Fruit fly (Drosophila melanogaster): ENCODE data around the gene Grip.

Grip gene

DNA sequence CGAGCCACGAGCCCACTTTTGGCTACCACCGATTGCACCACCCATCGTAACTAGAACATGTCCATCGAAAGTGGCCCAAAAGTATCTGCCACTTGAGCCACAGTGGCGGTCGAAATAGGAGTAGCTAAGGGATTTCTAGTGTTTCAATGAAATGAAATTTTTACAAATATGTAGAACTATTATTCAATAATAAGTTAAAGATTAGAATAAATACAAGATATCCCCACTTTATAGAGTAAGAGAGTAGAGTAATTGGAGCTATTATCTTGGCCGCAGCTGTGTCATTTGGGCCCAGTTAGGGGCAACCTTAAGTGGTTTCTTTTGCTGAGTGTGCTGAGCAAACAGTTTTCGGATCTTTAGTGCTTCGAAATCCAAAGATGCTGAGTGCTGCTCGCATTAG lies 23.3 kb downstream of the Grip start (continued):
- peak; percentile 9 for TF ChIP-seq gsb-n (tag; optimal IDR thresholded peaks at IDR 0.05)
- TF ChIP-seq CG11696 (GFP tag; IDR thresholded peaks at IDR 0.05): peak; percentile 72
- no peak for TF ChIP-seq gfzf (GFP tag; optimal IDR thresholded peaks at IDR 0.05)
- TF ChIP-seq CG6175 (GFP tag; IDR thresholded peaks at IDR 0.05): no peak
- no peak for TF ChIP-seq Abd-B (GFP tag; optimal IDR thresholded peaks at IDR 0.05)
- peak; percentile 59 for TF ChIP-seq row (GFP tag; IDR thresholded peaks at IDR 0.05)
- TF ChIP-seq CG15269 (tag; optimal IDR thresholded peaks at IDR 0.05): peak; percentile 65
- TF ChIP-seq fu2 (GFP tag; optimal IDR thresholded peaks at IDR 0.05): no peak
- peak; percentile 37 for TF ChIP-seq CG15601 (tag; optimal IDR thresholded peaks at IDR 0.05)
- TF ChIP-seq CG1529 (GFP tag; optimal IDR thresholded peaks at IDR 0.05): no peak
- TF ChIP-seq otp (GFP tag; IDR thresholded peaks at IDR 0.05): peak; percentile 55; the same call in 1 of the 3 replicates
- TF ChIP-seq Kr (GFP tag; optimal IDR thresholded peaks at IDR 0.05): no peak
- no peak for TF ChIP-seq CG1602 (GFP tag; optimal IDR thresholded peaks at IDR 0.05)
- TF ChIP-seq CG14710 (tag; optimal IDR thresholded peaks at IDR 0.05): peak; percentile 13
- no peak for TF ChIP-seq Gug (GFP tag; IDR thresholded peaks at IDR 0.05)
- no peak for TF ChIP-seq pum (GFP tag; optimal IDR thresholded peaks at IDR 0.05)
- TF ChIP-seq org-1 (GFP tag; optimal IDR thresholded peaks at IDR 0.05): no peak
- peak; percentile 37; the same call in 1 of the 2 replicates for TF ChIP-seq Rx (GFP tag; IDR thresholded peaks at IDR 0.05)
- no peak for TF ChIP-seq Doc3 (GFP tag; IDR thresholded peaks at IDR 0.05; ENCODE audit: partially characterized antibody)
- no peak for TF ChIP-seq CG2875 (GFP tag; optimal IDR thresholded peaks at IDR 0.05)
- no peak for TF ChIP-seq CG10147 (GFP tag; optimal IDR thresholded peaks at IDR 0.05)
- no peak for TF ChIP-seq pros (GFP tag; optimal IDR thresholded peaks at IDR 0.05)
- TF ChIP-seq dm (GFP tag; optimal IDR thresholded peaks at IDR 0.05): no peak
- TF ChIP-seq toy (GFP tag; IDR thresholded peaks at IDR 0.05): no peak
- no peak for TF ChIP-seq CG11085 (GFP tag; IDR thresholded peaks at IDR 0.05)
- TF ChIP-seq Max (GFP tag; optimal IDR thresholded peaks at IDR 0.05): no peak
- TF ChIP-seq CG3995 (GFP tag; optimal IDR thresholded peaks at IDR 0.05): no peak
- no peak for TF ChIP-seq Neu2 (GFP tag; optimal IDR thresholded peaks at IDR 0.05; ENCODE audit: borderline replicate concordance)
- no peak for TF ChIP-seq pnt (GFP tag; optimal IDR thresholded peaks at IDR 0.05)
- no peak for TF ChIP-seq ab (GFP tag; optimal IDR thresholded peaks at IDR 0.05)
- no peak for TF ChIP-seq Adf1 (GFP tag; IDR thresholded peaks at IDR 0.05)
- no peak for TF ChIP-seq so (GFP tag; IDR thresholded peaks at IDR 0.05)
- TF ChIP-seq CG14014 (GFP tag; IDR thresholded peaks at IDR 0.05): no peak
- TF ChIP-seq CG18599 (GFP tag; optimal IDR thresholded peaks at IDR 0.05): peak; percentile 23
- TF ChIP-seq CG11560 (tag; IDR thresholded peaks at IDR 0.05): no peak
- no peak for TF ChIP-seq Doc2 (GFP tag; IDR thresholded peaks at IDR 0.05)
- TF ChIP-seq CG31365 (tag; optimal IDR thresholded peaks at IDR 0.05): no peak
- TF ChIP-seq CG1647 (GFP tag; optimal IDR thresholded peaks at IDR 0.05): no peak
- no peak for TF ChIP-seq CG14667 (GFP tag; IDR thresholded peaks at IDR 0.05)
- TF ChIP-seq CG5953 (GFP tag; IDR thresholded peaks at IDR 0.05): no peak
- no peak for TF ChIP-seq ash1 (GFP tag; optimal IDR thresholded peaks at IDR 0.05)
- TF ChIP-seq hth (optimal IDR thresholded peaks at IDR 0.05): no peak
- no peak for TF ChIP-seq Hey (tag; optimal IDR thresholded peaks at IDR 0.05)
- no peak for TF ChIP-seq CG33213 (GFP tag; optimal IDR thresholded peaks at IDR 0.05)
- TF ChIP-seq sisA (GFP tag; IDR thresholded peaks at IDR 0.05): peak; percentile 49
- TF ChIP-seq nerfin-1 (tag; optimal IDR thresholded peaks at IDR 0.05): no peak
- TF ChIP-seq bab2 (GFP tag; optimal IDR thresholded peaks at IDR 0.05): no peak
- no peak for TF ChIP-seq hbn (GFP tag; IDR thresholded peaks at IDR 0.05; ENCODE audit: partially characterized antibody)
- TF ChIP-seq dmrt11E (tag; optimal IDR thresholded peaks at IDR 0.05): no peak
- TF ChIP-seq HmgD (GFP tag; optimal IDR thresholded peaks at IDR 0.05): no peak
- peak; percentile 15 for TF ChIP-seq Fer3 (tag; optimal IDR thresholded peaks at IDR 0.05)
- no peak for TF ChIP-seq pb (GFP tag; optimal IDR thresholded peaks at IDR 0.05)
